ENCODE assay signal across 8 worm cellular contexts in the genomic region with DNA sequence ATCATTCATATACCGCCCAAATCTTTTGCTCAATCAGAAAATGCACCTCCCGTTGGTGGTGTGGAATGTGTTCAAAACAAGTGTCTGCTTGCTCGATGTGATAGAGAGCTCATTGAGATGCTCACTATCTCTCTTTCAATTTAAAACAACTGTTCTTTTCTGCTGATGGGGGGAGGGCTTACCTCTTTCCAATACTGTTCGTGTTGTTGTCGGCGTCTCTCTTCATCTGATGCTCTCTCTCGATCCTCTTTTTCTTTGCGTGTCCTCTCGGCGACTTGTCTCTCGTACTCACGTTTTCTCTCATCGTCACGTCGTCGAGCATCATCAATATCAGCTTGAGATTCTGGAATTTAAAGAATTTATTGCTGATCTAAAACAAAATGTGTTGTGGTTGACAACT.
TF ChIP-seq lines count a peak whose summit lies in the region.

No protein-coding gene starts in this region.

TF ChIP-seq in whole organism, L1 larva, 84 proteins besides CTCF, POLR2A, EP300 and RAD21 (continues in another document):
- TF ChIP-seq nhr-84 (tag; optimal IDR thresholded peaks at IDR 0.05; lab: Kevin White, UChicago) = no peak
- peak; percentile 77 for TF ChIP-seq lin-14 (GFP tag; optimal IDR thresholded peaks at IDR 0.05; lab: Kevin White, UChicago)
- TF ChIP-seq mdl-1 (tag; optimal IDR thresholded peaks at IDR 0.05; lab: Kevin White, UChicago) = no peak
- TF ChIP-seq elt-2 (tag; optimal IDR thresholded peaks at IDR 0.05; lab: Kevin White, UChicago) = no peak
- no peak for TF ChIP-seq hlh-17 (GFP tag; optimal IDR thresholded peaks at IDR 0.05; lab: Kevin White, UChicago; ENCODE audit: borderline replicate concordance)
- no peak for TF ChIP-seq ceh-8 (GFP tag; optimal IDR thresholded peaks at IDR 0.05; lab: Kevin White, UChicago)
- no peak for TF ChIP-seq dsc-1 (tag; optimal IDR thresholded peaks at IDR 0.05; lab: Kevin White, UChicago)
- TF ChIP-seq unc-62 (GFP tag; optimal IDR thresholded peaks at IDR 0.05; lab: Kevin White, UChicago) = no peak
- TF ChIP-seq nhr-20 (tag; optimal IDR thresholded peaks at IDR 0.05; lab: Kevin White, UChicago) = no peak
- no peak for TF ChIP-seq tlp-1 (tag; optimal IDR thresholded peaks at IDR 0.05; lab: Kevin White, UChicago)
- no peak for TF ChIP-seq alr-1 (tag; optimal IDR thresholded peaks at IDR 0.05; lab: Kevin White, UChicago; ENCODE audit: borderline replicate concordance)

TF ChIP-seq in whole organism, L2 larva, 48 proteins besides CTCF, POLR2A, EP300 and RAD21:
- TF ChIP-seq nhr-129 (tag; optimal IDR thresholded peaks at IDR 0.05; lab: Kevin White, UChicago) (peak; percentile 31), F13H6.1 (tag; optimal IDR thresholded peaks at IDR 0.05; lab: Kevin White, UChicago) (peak; percentile 73), fos-1 (tag; optimal IDR thresholded peaks at IDR 0.05; lab: Kevin White, UChicago) (no peak), C34F6.9 (tag; optimal IDR thresholded peaks at IDR 0.05; lab: Kevin White, UChicago) (peak; percentile 48), sma-9 (GFP tag; optimal IDR thresholded peaks at IDR 0.05; lab: Kevin White, UChicago) (peak; percentile 50), sma-9 (tag; optimal IDR thresholded peaks at IDR 0.05; lab: Kevin White, UChicago) (no peak), crh-2 (tag; optimal IDR thresholded peaks at IDR 0.05; lab: Kevin White, UChicago) (no peak), lsy-2 (tag; optimal IDR thresholded peaks at IDR 0.05; lab: Kevin White, UChicago) (peak in 1 of 2 experiments; percentile 33)

TF ChIP-seq in whole organism, L3 larva, 47 proteins besides CTCF, POLR2A, EP300 and RAD21:
- no peak for TF ChIP-seq unc-62 (GFP tag; optimal IDR thresholded peaks at IDR 0.05; lab: Kevin White, UChicago)
- peak; percentile 4 for TF ChIP-seq nfya-1 (tag; optimal IDR thresholded peaks at IDR 0.05; lab: Kevin White, UChicago; ENCODE audit: insufficient read depth)
- no peak for TF ChIP-seq ceh-82 (tag; optimal IDR thresholded peaks at IDR 0.05; lab: Kevin White, UChicago)
- no peak for TF ChIP-seq fos-1 (tag; optimal IDR thresholded peaks at IDR 0.05; lab: Kevin White, UChicago)
- TF ChIP-seq fkh-10 (GFP tag; optimal IDR thresholded peaks at IDR 0.05; lab: Kevin White, UChicago) = no peak
- TF ChIP-seq lin-15B (tag; optimal IDR thresholded peaks at IDR 0.05; lab: Kevin White, UChicago) = no peak

TF ChIP-seq in whole organism, L4 larva, 104 proteins besides CTCF, POLR2A, EP300 and RAD21:
- TF ChIP-seq nhr-11 (tag; optimal IDR thresholded peaks at IDR 0.05; lab: Kevin White, UChicago) (peak; percentile 59), lin-38 (GFP tag; IDR thresholded peaks at IDR 0.05; lab: Robert Waterston, UW) (no peak), F26F4.8 (GFP tag; conservative IDR thresholded peaks at IDR 0.05; lab: Robert Waterston, UW) (no peak), hif-1 (tag; optimal IDR thresholded peaks at IDR 0.05; lab: Kevin White, UChicago) (no peak), hlh-30 (tag; optimal IDR thresholded peaks at IDR 0.05; lab: Kevin White, UChicago; ENCODE audit: insufficient read depth) (peak; percentile 7), daf-16 (GFP tag; optimal IDR thresholded peaks at IDR 0.05; lab: Kevin White, UChicago) (peak in 1 of 2 experiments; percentile 93), daf-16 (tag; optimal IDR thresholded peaks at IDR 0.05; lab: Kevin White, UChicago) (no peak)

TF ChIP-seq in whole organism, late embryonic, 69 proteins besides CTCF, POLR2A, EP300 and RAD21:
- TF ChIP-seq unc-55 (GFP tag; optimal IDR thresholded peaks at IDR 0.05; lab: Kevin White, UChicago) (peak; percentile 57), pag-3 (tag; optimal IDR thresholded peaks at IDR 0.05; lab: Kevin White, UChicago; ENCODE audit: borderline replicate concordance) (no peak), ref-2 (tag; optimal IDR thresholded peaks at IDR 0.05; lab: Kevin White, UChicago) (peak; percentile 33), madf-2 (tag; optimal IDR thresholded peaks at IDR 0.05; lab: Kevin White, UChicago) (no peak), nfya-1 (tag; optimal IDR thresholded peaks at IDR 0.05; lab: Kevin White, UChicago) (peak; percentile 0), tbx-2 (tag; optimal IDR thresholded peaks at IDR 0.05; lab: Kevin White, UChicago) (peak; percentile 2)

TF ChIP-seq in whole organism, midembryonic, 9 proteins besides CTCF, POLR2A, EP300 and RAD21:
- no peak for TF ChIP-seq T22C8.4 (GFP tag; IDR thresholded peaks at IDR 0.05; lab: Robert Waterston, UW)
- 0 out of 2 replicates have a peak, but pooled peaks have one; percentile 38 for TF ChIP-seq ztf-29 (GFP tag; IDR thresholded peaks at IDR 0.05; lab: Robert Waterston, UW)

TF ChIP-seq in whole organism, mixed stage, embryonic, 35 proteins besides CTCF, POLR2A, EP300 and RAD21:
- TF ChIP-seq unc-62 (GFP tag; optimal IDR thresholded peaks at IDR 0.05; lab: Kevin White, UChicago) = peak; percentile 69
- no peak for TF ChIP-seq nhr-76 (tag; optimal IDR thresholded peaks at IDR 0.05; lab: Kevin White, UChicago)
- TF ChIP-seq unc-120 (tag; optimal IDR thresholded peaks at IDR 0.05; lab: Kevin White, UChicago; ENCODE audit: poor library complexity, severe bottlenecking) = peak; percentile 27
- peak; percentile 95 for TF ChIP-seq hlh-1 (tag; optimal IDR thresholded peaks at IDR 0.05; lab: Kevin White, UChicago)

TF ChIP-seq in whole organism, young adult, 124 proteins besides CTCF, POLR2A, EP300 and RAD21:
- TF ChIP-seq madf-10 (tag; optimal IDR thresholded peaks at IDR 0.05; lab: Kevin White, UChicago) (no peak), hmg-1.2 (GFP tag; IDR thresholded peaks at IDR 0.05; lab: Robert Waterston, UW) (peak; percentile 57; the same call in 1 of the 2 replicates), attf-6 (GFP tag; IDR thresholded peaks at IDR 0.05; lab: Robert Waterston, UW) (no peak), egrh-3 (GFP tag; IDR thresholded peaks at IDR 0.05; lab: Robert Waterston, UW) (no peak), F57A8.1 (GFP tag; optimal IDR thresholded peaks at IDR 0.05; lab: Kevin White, UChicago) (no peak), mel-28 (tag; optimal IDR thresholded peaks at IDR 0.05; lab: Kevin White, UChicago; ENCODE audit: borderline replicate concordance) (no peak)
